Fruit fly (Drosophila melanogaster): ENCODE measurements around the gene CG1764.

- TF ChIP-seq CTCF (optimal IDR thresholded peaks at IDR 0.05) (no peak), CG8478 (optimal IDR thresholded peaks at IDR 0.05) (no peak)
Measured at dm6 chrX:13296405-13297183, 5.6 kb downstream of the CG1764 start, which contains the start of gene CG1622.
